Worm (Caenorhabditis elegans) whole organism, mixed stage, embryonic: Measurements from ENCODE around the gene clec-196.

Source experiments
- M03D4.4 ChIP-seq: sonication (generic microtip); optimal IDR thresholded peaks from 2 replicates; lab custom pipeline; 2017; ENCODE audit warnings: mild to moderate bottlenecking, missing genetic modification characterization, missing compliant biosample characterization
- bed-3 ChIP-seq: fragments of 200-800 bp; sonication (Bioruptor generic); optimal IDR thresholded peaks from 3 replicates; lab custom pipeline; 2018; ENCODE audit warnings: mild to moderate bottlenecking, missing genetic modification characterization, moderate library complexity, missing compliant biosample characterization
- blmp-1 ChIP-seq: fragments of 150-350 bp; optimal IDR thresholded peaks from 2 replicates; lab custom pipeline; 2014; ENCODE audit warnings: missing biosample characterization, missing genetic modification characterization
- ceh-39 ChIP-seq: fragments of 150-350 bp; optimal IDR thresholded peaks from 2 replicates; lab custom pipeline; 2014; ENCODE audit warnings: missing biosample characterization, missing genetic modification characterization
- ceh-43 ChIP-seq: fragments of 200-800 bp; sonication (Bioruptor generic); optimal IDR thresholded peaks from 2 replicates; lab custom pipeline; 2018; ENCODE audit warnings: mild to moderate bottlenecking, missing genetic modification characterization, moderate library complexity, missing compliant biosample characterization
- ceh-83 ChIP-seq: fragments of 200-800 bp; sonication (Bioruptor generic); optimal IDR thresholded peaks from 2 replicates; lab custom pipeline; 2018; ENCODE audit warnings: mild to moderate bottlenecking, missing genetic modification characterization, missing compliant biosample characterization
- ces-1 ChIP-seq: fragments of 150-350 bp; optimal IDR thresholded peaks from 2 replicates; lab custom pipeline; 2014; ENCODE audit warnings: missing biosample characterization, missing genetic modification reagents, missing genetic modification characterization
- cnd-1 ChIP-seq: fragments of 200-800 bp; sonication (Bioruptor generic); optimal IDR thresholded peaks from 2 replicates; lab custom pipeline; 2018; ENCODE audit warnings: mild to moderate bottlenecking, missing genetic modification characterization, missing compliant biosample characterization
- drap-1 ChIP-seq: fragments of 200-800 bp; sonication (Bioruptor generic); optimal IDR thresholded peaks from 3 replicates; lab custom pipeline; 2018; ENCODE audit warnings: mild to moderate bottlenecking, missing genetic modification characterization, missing compliant biosample characterization
- elt-1 ChIP-seq: sonication (generic microtip); optimal IDR thresholded peaks from 2 replicates; lab custom pipeline; 2017; ENCODE audit warnings: missing genetic modification characterization, mild to moderate bottlenecking, missing compliant biosample characterization, antibody characterized with exemption, moderate library complexity, borderline replicate concordance; ENCODE audit not compliant: insufficient read depth
- flh-1 ChIP-seq: fragments of 200-800 bp; sonication (Bioruptor generic); optimal IDR thresholded peaks from 2 replicates; lab custom pipeline; 2018; ENCODE audit warnings: mild to moderate bottlenecking, missing genetic modification characterization, moderate library complexity, missing compliant biosample characterization
- ham-2 ChIP-seq: fragments of 200-800 bp; sonication (Bioruptor generic); optimal IDR thresholded peaks from 2 replicates; lab custom pipeline; 2018; ENCODE audit warnings: mild to moderate bottlenecking, missing genetic modification characterization, missing compliant biosample characterization
- hlh-1 ChIP-seq: fragments of 150-350 bp; optimal IDR thresholded peaks from 2 replicates; lab custom pipeline; 2014; ENCODE audit warnings: missing biosample characterization, missing genetic modification reagents, missing genetic modification characterization
- lin-13 ChIP-seq: fragments of 150-350 bp; optimal IDR thresholded peaks from 2 replicates; lab custom pipeline; 2014; ENCODE audit warnings: missing biosample characterization, missing genetic modification characterization
- lin-32 ChIP-seq: fragments of 200-800 bp; sonication (Bioruptor generic); optimal IDR thresholded peaks from 2 replicates; lab custom pipeline; 2018; ENCODE audit warnings: mild to moderate bottlenecking, missing genetic modification characterization, missing compliant biosample characterization
- lsy-2 ChIP-seq: fragments of 150-350 bp; optimal IDR thresholded peaks from 2 replicates; lab custom pipeline; 2014; ENCODE audit warnings: missing biosample characterization, missing genetic modification characterization
- mep-1 ChIP-seq: fragments of 150-350 bp; optimal IDR thresholded peaks from 2 replicates; lab custom pipeline; 2017; ENCODE audit warnings: missing biosample characterization, missing genetic modification reagents, missing genetic modification characterization, inconsistent platforms
- nhr-237 ChIP-seq: fragments of 150-350 bp; optimal IDR thresholded peaks from 2 replicates; lab custom pipeline; 2014; ENCODE audit warnings: missing biosample characterization, missing genetic modification characterization
- nhr-28 ChIP-seq: fragments of 150-350 bp; optimal IDR thresholded peaks from 2 replicates; lab custom pipeline; 2014; ENCODE audit warnings: missing biosample characterization, missing genetic modification characterization
- nhr-76 ChIP-seq: sonication (generic microtip); optimal IDR thresholded peaks from 2 replicates; lab custom pipeline; 2017; ENCODE audit warnings: missing biosample characterization, missing genetic modification characterization
- pha-4 ChIP-seq: fragments of 150-350 bp; optimal IDR thresholded peaks from 2 replicates; lab custom pipeline; 2018; ENCODE audit warnings: missing biosample characterization, missing genetic modification reagents, missing genetic modification characterization
- sem-2 ChIP-seq: fragments of 200-800 bp; sonication (Bioruptor generic); optimal IDR thresholded peaks from 2 replicates; lab custom pipeline; 2018; ENCODE audit warnings: mild to moderate bottlenecking, missing genetic modification characterization, missing compliant biosample characterization
- snpc-4 ChIP-seq: fragments of 150-350 bp; optimal IDR thresholded peaks from 2 replicates; lab custom pipeline; 2014; ENCODE audit warnings: missing biosample characterization, missing genetic modification characterization
- sptf-1 ChIP-seq: sonication (generic microtip); optimal IDR thresholded peaks from 2 replicates; lab custom pipeline; 2017; ENCODE audit warnings: mild to moderate bottlenecking, missing genetic modification characterization, moderate library complexity, missing compliant biosample characterization
- tbx-8 ChIP-seq: fragments of 200-800 bp; sonication (Bioruptor generic); optimal IDR thresholded peaks from 2 replicates; lab custom pipeline; 2018; ENCODE audit warnings: mild to moderate bottlenecking, missing genetic modification characterization, moderate library complexity, missing compliant biosample characterization
- unc-120 ChIP-seq: sonication (generic microtip); optimal IDR thresholded peaks from 2 replicates; lab custom pipeline; 2017; ENCODE audit warnings: missing genetic modification characterization, missing compliant biosample characterization; ENCODE audit not compliant: poor library complexity, severe bottlenecking
- unc-39 ChIP-seq: fragments of 150-350 bp; optimal IDR thresholded peaks from 2 replicates; lab custom pipeline; 2014; ENCODE audit warnings: missing biosample characterization, missing genetic modification characterization
- unc-62 ChIP-seq: fragments of 150-350 bp; optimal IDR thresholded peaks from 2 replicates; lab custom pipeline; 2014; ENCODE audit warnings: missing biosample characterization, missing genetic modification reagents, missing genetic modification characterization
- zip-8 ChIP-seq: fragments of 150-350 bp; optimal IDR thresholded peaks from 2 replicates; lab custom pipeline; 2014; ENCODE audit warnings: missing biosample characterization, missing genetic modification characterization
- ztf-11 ChIP-seq: fragments of 150-350 bp; optimal IDR thresholded peaks from 2 replicates; lab custom pipeline; 2014; ENCODE audit warnings: missing biosample characterization, missing genetic modification characterization

Gene clec-196

ce11 chrIV:17255001-17255400 lies 21.8 kb upstream of the clec-196 start, which contains the start of gene gtf-2E1:
Gene gtf-2E1, plus strand, starts transcription at chrIV:17255301.
- TF ChIP-seq sem-2 (GFP tag; lab: Kevin White, UChicago) (no peak), unc-120 (tag; lab: Kevin White, UChicago) (no peak), ceh-43 (GFP tag; lab: Kevin White, UChicago) (no peak), ceh-39 (tag; lab: Kevin White, UChicago) (no peak), elt-1 (tag; lab: Kevin White, UChicago) (no peak), nhr-28 (tag; lab: Kevin White, UChicago) (no peak), lin-13 (tag; lab: Kevin White, UChicago) (no peak)
- TF ChIP-seq, all 35 proteins: peak for 0

- TF ChIP-seq ceh-39 (tag; lab: Kevin White, UChicago), result no peak
- no peak for TF ChIP-seq elt-1 (tag; lab: Kevin White, UChicago)
- TF ChIP-seq lin-32 (GFP tag; lab: Kevin White, UChicago), result no peak
- TF ChIP-seq mep-1 (tag; lab: Kevin White, UChicago), result no peak
- no peak for TF ChIP-seq cnd-1 (tag; lab: Kevin White, UChicago)
- no peak for TF ChIP-seq sptf-1 (tag; lab: Kevin White, UChicago)
- no peak for TF ChIP-seq lin-13 (tag; lab: Kevin White, UChicago)
- no peak for TF ChIP-seq ces-1 (GFP tag; lab: Kevin White, UChicago)
- no peak for TF ChIP-seq tbx-8 (GFP tag; lab: Kevin White, UChicago)
- no peak for TF ChIP-seq unc-62 (GFP tag; lab: Kevin White, UChicago)
- no peak for TF ChIP-seq bed-3 (GFP tag; lab: Kevin White, UChicago)
- TF ChIP-seq unc-39, result no peak
- no peak for TF ChIP-seq nhr-237 (tag; lab: Kevin White, UChicago)
- TF ChIP-seq lsy-2 (tag; lab: Kevin White, UChicago), result no peak
- TF ChIP-seq unc-120 (tag; lab: Kevin White, UChicago), result no peak
- TF ChIP-seq sem-2 (GFP tag; lab: Kevin White, UChicago), result no peak
These were observed 17.9 kb upstream of the clec-196 start for ce11 chrIV:17258824-17259223.

- no peak for TF ChIP-seq blmp-1 (tag; lab: Kevin White, UChicago)
- no peak for TF ChIP-seq ham-2
- TF ChIP-seq ceh-83, result no peak
- TF ChIP-seq M03D4.4, result no peak
- no peak for TF ChIP-seq ceh-39 (tag; lab: Kevin White, UChicago)
- TF ChIP-seq elt-1 (tag; lab: Kevin White, UChicago), result no peak
- no peak for TF ChIP-seq mep-1 (tag; lab: Kevin White, UChicago)
- TF ChIP-seq sptf-1 (tag; lab: Kevin White, UChicago), result no peak
- no peak for TF ChIP-seq zip-8 (tag; lab: Kevin White, UChicago)
These were observed 17.4 kb upstream of the clec-196 start, which contains the start of gene phyh-1 for ce11 chrIV:17259310-17259709. Gene phyh-1, minus strand, starts transcription at chrIV:17259410.

- TF ChIP-seq nhr-28 (tag; lab: Kevin White, UChicago) (no peak), lsy-2 (tag; lab: Kevin White, UChicago) (no peak), mep-1 (tag; lab: Kevin White, UChicago) (no peak), zip-8 (tag; lab: Kevin White, UChicago) (no peak), nhr-237 (tag; lab: Kevin White, UChicago) (no peak), sptf-1 (tag; lab: Kevin White, UChicago) (no peak), unc-120 (tag; lab: Kevin White, UChicago) (no peak), flh-1 (no peak), pha-4 (tag; lab: Kevin White, UChicago) (no peak), M03D4.4 (no peak), hlh-1 (no peak), ham-2 (no peak), lin-13 (tag; lab: Kevin White, UChicago) (no peak), snpc-4 (tag; lab: Kevin White, UChicago) (no peak), ztf-11 (no peak), tbx-8 (GFP tag; lab: Kevin White, UChicago) (no peak), ceh-83 (no peak), blmp-1 (tag; lab: Kevin White, UChicago) (no peak), nhr-76 (tag; lab: Kevin White, UChicago) (no peak)
- TF ChIP-seq, all 35 proteins: peak for 0
These were observed 14.4 kb upstream of the clec-196 start, which contains the start of gene ZK550.6 for ce11 chrIV:17262385-17262784. Gene ZK550.6, minus strand, starts transcription at chrIV:17262485.

- no peak for TF ChIP-seq drap-1 (GFP tag; lab: Kevin White, UChicago)
- no peak for TF ChIP-seq ceh-39 (tag; lab: Kevin White, UChicago)
- TF ChIP-seq ces-1 (GFP tag; lab: Kevin White, UChicago), result no peak
- TF ChIP-seq, all 35 proteins: peak for 0
These were observed 13.0 kb upstream of the clec-196 start for ce11 chrIV:17263714-17264113.
